Worm (Caenorhabditis elegans): ENCODE results near the gene gadr-2.

The gadr-2 gene

DNA sequence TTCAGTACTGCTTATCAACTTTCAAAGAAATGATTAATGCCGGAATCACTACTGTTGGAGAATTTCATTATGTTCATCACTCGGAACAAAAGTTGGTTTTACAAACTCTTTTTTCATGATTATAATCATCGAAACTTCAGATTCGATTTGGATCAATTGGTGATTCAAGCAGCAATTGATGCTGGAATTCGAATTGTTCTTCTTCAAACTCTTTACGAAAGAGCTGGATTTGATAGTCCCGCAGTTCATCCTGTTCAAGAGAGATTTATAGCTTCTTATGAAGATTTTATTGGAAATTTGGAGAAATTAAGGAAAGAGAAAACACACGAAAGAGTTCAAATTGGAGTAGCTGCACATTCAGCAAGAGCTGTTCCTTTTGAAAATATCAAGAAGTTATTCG lies 33.1 kb downstream of the gadr-2 start:
- TF ChIP-seq F37B4.10 (GFP tag; IDR thresholded peaks at IDR 0.05): no peak
- no peak for TF ChIP-seq attf-6 (GFP tag; IDR thresholded peaks at IDR 0.05)
- TF ChIP-seq Y95B8A.8 (GFP tag; IDR thresholded peaks at IDR 0.05): no peak
- no peak for TF ChIP-seq ceh-79 (tag; optimal IDR thresholded peaks at IDR 0.05)

DNA sequence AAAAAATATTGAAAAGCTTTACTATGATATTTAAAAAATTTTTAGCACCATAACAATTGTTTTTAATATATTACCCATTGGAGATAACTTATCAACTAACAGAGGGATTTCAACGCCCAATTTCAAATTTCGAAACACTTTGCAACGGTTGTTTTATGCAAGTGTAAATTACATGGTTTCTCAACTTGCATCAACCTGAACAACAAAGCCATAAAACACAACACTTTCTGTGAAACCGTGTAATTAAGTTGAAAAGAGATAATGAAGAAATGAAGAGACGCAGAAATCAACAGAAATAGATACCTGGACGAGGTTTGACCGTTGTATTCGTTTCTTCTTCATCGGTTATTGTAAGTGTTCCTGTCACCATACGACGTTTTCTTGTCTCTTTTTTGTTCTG lies 34.6 kb downstream of the gadr-2 start, which contains the start of gene cpin-1:
TSS of gene cpin-1 (plus strand) at position 301 of the 400 bp plus-strand sequence.
- TF ChIP-seq C06A6.2 (GFP tag; conservative IDR thresholded peaks at IDR 0.05) (no peak), ceh-58 (GFP tag; IDR thresholded peaks at IDR 0.05) (no peak), B0261.1 (tag; optimal IDR thresholded peaks at IDR 0.05) (no peak), pha-4 (tag; optimal IDR thresholded peaks at IDR 0.05) (no peak), sea-2 (GFP tag; IDR thresholded peaks at IDR 0.05) (no peak), T07F8.4 (tag; optimal IDR thresholded peaks at IDR 0.05) (no peak), lin-26 (GFP tag; IDR thresholded peaks at IDR 0.05) (no peak), rec-8 (tag; optimal IDR thresholded peaks at IDR 0.05) (no peak), Y53G8AR.9 (GFP tag; conservative IDR thresholded peaks at IDR 0.05) (no peak), sdz-38 (tag; optimal IDR thresholded peaks at IDR 0.05) (no peak), mes-4 (tag; optimal IDR thresholded peaks at IDR 0.05) (no peak), die-1 (tag; optimal IDR thresholded peaks at IDR 0.05) (no peak), gei-17 (GFP tag; optimal IDR thresholded peaks at IDR 0.05) (no peak)

DNA sequence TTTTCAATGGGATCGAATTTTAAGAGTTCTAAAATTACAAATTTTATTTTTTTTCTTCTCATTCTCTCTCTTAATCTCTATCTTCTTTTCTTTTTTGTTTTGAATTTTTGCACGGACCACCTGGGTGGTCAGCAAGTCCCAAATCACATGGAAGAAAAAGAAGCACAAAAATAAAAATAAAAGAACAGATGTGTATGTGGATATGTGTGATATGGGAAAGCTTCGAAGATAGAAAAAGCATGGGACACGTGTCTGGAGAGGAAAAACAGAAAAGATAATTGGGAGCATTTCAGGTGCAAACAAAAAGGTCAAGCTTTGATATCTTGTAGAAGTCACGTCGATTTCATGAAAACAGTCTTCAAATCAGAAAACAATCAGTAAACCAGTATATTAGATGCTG lies 37.7 kb downstream of the gadr-2 start, which contains the start of gene hsp-12.6:
TSS of gene hsp-12.6 (minus strand) at position 20 of the 400 bp plus-strand sequence.
- TF ChIP-seq snpc-3.4 (tag; optimal IDR thresholded peaks at IDR 0.05) (no peak), athp-1 (tag; optimal IDR thresholded peaks at IDR 0.05) (no peak), K12H6.12 (tag; optimal IDR thresholded peaks at IDR 0.05) (peak; percentile 2), hmg-1.2 (GFP tag; IDR thresholded peaks at IDR 0.05) (no peak), tbx-9 (tag; optimal IDR thresholded peaks at IDR 0.05; ENCODE audit: borderline replicate concordance) (no peak), sea-2 (GFP tag; IDR thresholded peaks at IDR 0.05) (no peak)

DNA sequence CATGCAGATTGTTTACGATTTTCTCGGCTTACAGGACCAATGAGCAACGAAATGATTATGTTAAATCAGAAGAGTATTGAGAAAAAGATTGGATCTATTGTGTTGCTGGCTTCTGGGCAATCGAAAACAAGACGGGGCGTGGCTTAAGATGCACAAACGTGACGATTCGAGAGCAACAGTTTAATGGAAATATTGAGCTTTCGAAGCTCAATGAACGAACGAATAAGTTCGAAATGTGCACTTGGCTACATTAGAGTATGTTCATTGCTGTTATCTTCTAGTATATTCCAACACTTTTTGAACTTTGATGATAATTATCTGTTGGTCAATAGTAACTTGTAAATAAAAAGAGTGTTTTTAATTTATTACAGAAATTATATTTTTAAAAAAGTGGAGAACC lies 39.5 kb downstream of the gadr-2 start, which contains the start of gene hsp-12.3:
TSS of gene hsp-12.3 (minus strand) at position 101 of the 400 bp plus-strand sequence.
- no peak for TF ChIP-seq D2030.7 (GFP tag; IDR thresholded peaks at IDR 0.05)
- TF ChIP-seq him-1 (tag; optimal IDR thresholded peaks at IDR 0.05): no peak
- TF ChIP-seq ceh-79 (tag; optimal IDR thresholded peaks at IDR 0.05): no peak
- no peak for TF ChIP-seq F22D6.2 (tag; optimal IDR thresholded peaks at IDR 0.05)
- TF ChIP-seq zim-3 (tag; optimal IDR thresholded peaks at IDR 0.05): no peak
- TF ChIP-seq madf-10 (tag; optimal IDR thresholded peaks at IDR 0.05): no peak
- no peak for TF ChIP-seq tbx-9 (tag; optimal IDR thresholded peaks at IDR 0.05; ENCODE audit: borderline replicate concordance)
- no peak for TF ChIP-seq B0019.2 (GFP tag; conservative IDR thresholded peaks at IDR 0.05)
- TF ChIP-seq ceh-91 (GFP tag; IDR thresholded peaks at IDR 0.05): no peak
- no peak for TF ChIP-seq nhr-120 (GFP tag; IDR thresholded peaks at IDR 0.05)
- no peak for TF ChIP-seq egl-44 (GFP tag; IDR thresholded peaks at IDR 0.05)
- no peak for TF ChIP-seq mel-28 (tag; optimal IDR thresholded peaks at IDR 0.05; ENCODE audit: borderline replicate concordance)
- TF ChIP-seq aptf-3 (GFP tag; IDR thresholded peaks at IDR 0.05): no peak
- no peak for TF ChIP-seq madf-8 (GFP tag; conservative IDR thresholded peaks at IDR 0.05)
- TF ChIP-seq nhr-27 (tag; optimal IDR thresholded peaks at IDR 0.05): no peak
- TF ChIP-seq Y79H2A.3 (GFP tag; conservative IDR thresholded peaks at IDR 0.05): no peak
- TF ChIP-seq ztf-25 (GFP tag; IDR thresholded peaks at IDR 0.05): no peak

All from whole organism, young adult.